Worm (Caenorhabditis elegans): ENCODE results near the gene pam-1.
A peak's percentile ranks its signal among the peaks of the same experiment; 100 is the strongest.

Gene pam-1

ce11 chrIV:7550445-7550844, at the start of gene pam-1:
TSS of gene pam-1 (minus strand) at chrIV:7550812.
- no peak for TF ChIP-seq daf-16 (GFP tag; optimal IDR thresholded peaks at IDR 0.05)
- peak; percentile 64 for TF ChIP-seq daf-16 (tag; optimal IDR thresholded peaks at IDR 0.05)
- peak; percentile 25; the same call in 1 of the 2 replicates for TF ChIP-seq dmd-6 (GFP tag; IDR thresholded peaks at IDR 0.05)
- no peak for TF ChIP-seq dpl-1 (GFP tag; optimal IDR thresholded peaks at IDR 0.05)
- TF ChIP-seq Y75B8A.6 (GFP tag; IDR thresholded peaks at IDR 0.05): no peak
- peak; percentile 3 for TF ChIP-seq hlh-11 (tag; optimal IDR thresholded peaks at IDR 0.05)
- TF ChIP-seq dve-1 (tag; optimal IDR thresholded peaks at IDR 0.05; ENCODE audit: insufficient read depth): peak; percentile 43
- peak; percentile 49 for TF ChIP-seq F49E8.2 (tag; optimal IDR thresholded peaks at IDR 0.05; ENCODE audit: borderline replicate concordance)
- no peak for TF ChIP-seq nhr-28 (tag; optimal IDR thresholded peaks at IDR 0.05)
- 0 out of 2 replicates have a peak, but pooled peaks have one; percentile 29 for TF ChIP-seq php-3 (GFP tag; IDR thresholded peaks at IDR 0.05)

DNA sequence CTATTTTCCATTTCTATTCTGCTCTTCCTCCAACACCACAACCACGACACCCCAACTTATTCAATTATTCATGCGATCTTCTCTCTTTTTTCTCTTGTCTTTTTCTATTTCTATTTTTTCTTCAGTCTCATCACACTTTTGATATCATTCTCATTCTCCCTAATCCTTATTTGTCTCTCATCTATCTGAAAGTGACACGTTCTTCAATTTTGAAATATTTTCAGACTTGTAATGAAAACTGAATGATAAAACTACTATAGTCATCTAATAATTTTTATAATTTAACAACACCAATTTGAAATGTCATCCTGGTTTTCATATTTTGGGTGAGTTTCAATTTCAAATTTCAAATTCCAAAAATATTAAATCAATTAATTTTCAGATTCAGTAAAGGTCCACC, 38.0 kb upstream of the pam-1 start, which contains the start of gene cla-1:
cla-1 (plus strand) TSS at position 301 of the 400 bp plus-strand sequence.
- TF ChIP-seq ama-1 (optimal IDR thresholded peaks at IDR 0.05) (no peak), unc-62 (GFP tag; optimal IDR thresholded peaks at IDR 0.05 in 1 of 2) (peak in 1 of 2 experiments; percentile 61), unc-62 (tag; optimal IDR thresholded peaks at IDR 0.05) (no peak), tag-97 (GFP tag; IDR thresholded peaks at IDR 0.05) (no peak)

- no peak for TF ChIP-seq mxl-3 (GFP tag; optimal IDR thresholded peaks at IDR 0.05)
- TF ChIP-seq fkh-10 (GFP tag; optimal IDR thresholded peaks at IDR 0.05): peak; percentile 50
- TF ChIP-seq ces-1 (GFP tag; optimal IDR thresholded peaks at IDR 0.05): peak; percentile 61
These were observed 36.4 kb upstream of the pam-1 start for ce11 chrIV:7586972-7587371.

DNA sequence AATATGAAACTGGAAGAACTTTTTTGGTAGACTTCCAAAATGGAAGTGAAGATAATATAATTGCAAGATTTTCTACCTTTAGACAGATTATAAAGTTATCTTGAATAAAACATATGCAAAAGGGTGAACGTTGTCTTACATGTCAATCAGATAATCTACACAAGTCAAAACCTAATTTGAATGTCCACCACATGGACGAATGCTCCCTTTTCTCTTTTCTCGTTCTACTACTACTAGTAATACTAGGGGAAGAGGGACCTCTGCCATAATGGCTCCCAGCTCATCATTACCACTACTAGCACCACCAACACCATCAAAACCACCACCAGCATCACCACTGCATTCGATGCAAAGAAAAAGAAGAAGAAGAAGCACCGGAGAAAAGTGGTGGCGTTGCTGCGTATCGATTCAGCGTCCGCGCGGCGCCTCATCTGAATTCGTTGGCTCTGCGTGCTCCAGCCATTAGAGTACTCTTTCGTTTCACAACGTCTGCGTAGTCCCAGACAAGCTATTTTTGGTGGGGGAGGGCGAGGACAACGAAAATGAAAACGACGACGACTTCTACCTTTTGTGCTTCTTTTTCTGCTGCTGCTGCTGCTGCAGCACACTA, 34.8 kb upstream of the pam-1 start:
- TF ChIP-seq dve-1 (tag; optimal IDR thresholded peaks at IDR 0.05; ENCODE audit: insufficient read depth) (no peak), hmg-1.1 (GFP tag; IDR thresholded peaks at IDR 0.05) (peak; percentile 39; the same call in 1 of the 2 replicates), mes-2 (tag; optimal IDR thresholded peaks at IDR 0.05; ENCODE audit: poor library complexity, severe bottlenecking) (no peak), lin-39 (tag; optimal IDR thresholded peaks at IDR 0.05) (no peak), F10B5.3 (tag; optimal IDR thresholded peaks at IDR 0.05) (no peak), aha-1 (tag) (peak; percentile 86), cey-2 (tag; optimal IDR thresholded peaks at IDR 0.05; ENCODE audit: borderline replicate concordance, insufficient read depth) (no peak), snpc-1.2 (GFP tag; IDR thresholded peaks at IDR 0.05) (no peak), nhr-25 (tag; optimal IDR thresholded peaks at IDR 0.05; ENCODE audit: borderline replicate concordance, insufficient read depth) (no peak), aly-2 (tag; optimal IDR thresholded peaks at IDR 0.05) (no peak)

- peak; percentile 81 for TF ChIP-seq snpc-1.2 (GFP tag; IDR thresholded peaks at IDR 0.05)
- peak; percentile 79 for TF ChIP-seq dpl-1 (GFP tag; optimal IDR thresholded peaks at IDR 0.05)
- TF ChIP-seq lin-13 (GFP tag; optimal IDR thresholded peaks at IDR 0.05): peak; percentile 91
- TF ChIP-seq T20F7.1 (GFP tag; optimal IDR thresholded peaks at IDR 0.05): peak; percentile 98
- no peak for TF ChIP-seq lim-7 (GFP tag; IDR thresholded peaks at IDR 0.05)
- TF ChIP-seq jun-1 (tag; optimal IDR thresholded peaks at IDR 0.05): peak; percentile 31
- TF ChIP-seq nhr-77 (tag; optimal IDR thresholded peaks at IDR 0.05): peak; percentile 52
- TF ChIP-seq rbr-2 (tag; optimal IDR thresholded peaks at IDR 0.05): peak; percentile 78
- no peak; the same call in 1 of the 2 replicates for TF ChIP-seq Y48G9A.11 (GFP tag; IDR thresholded peaks at IDR 0.05)
- peak; percentile 84 for TF ChIP-seq lin-38 (GFP tag; IDR thresholded peaks at IDR 0.05)
- no peak for TF ChIP-seq Y105C5A.15 (GFP tag; IDR thresholded peaks at IDR 0.05)
- peak; percentile 59 for TF ChIP-seq ces-1 (GFP tag; optimal IDR thresholded peaks at IDR 0.05)
- peak; percentile 84 for TF ChIP-seq arid-1 (GFP tag; conservative IDR thresholded peaks at IDR 0.05)
- TF ChIP-seq dve-1 (tag; optimal IDR thresholded peaks at IDR 0.05; ENCODE audit: insufficient read depth): peak; percentile 91
- peak in 1 of 2 experiments; percentile 64 for TF ChIP-seq unc-62 (GFP tag; optimal IDR thresholded peaks at IDR 0.05 in 1 of 2)
- TF ChIP-seq unc-62 (tag; optimal IDR thresholded peaks at IDR 0.05): no peak
- no peak for TF ChIP-seq ceh-32 (tag; optimal IDR thresholded peaks at IDR 0.05; ENCODE audit: poor library complexity)
- TF ChIP-seq ceh-62 (tag; optimal IDR thresholded peaks at IDR 0.05): no peak
- peak in 1 of 2 experiments; percentile 24 for TF ChIP-seq daf-16 (GFP tag; optimal IDR thresholded peaks at IDR 0.05)
- peak; percentile 76 for TF ChIP-seq daf-16 (tag; optimal IDR thresholded peaks at IDR 0.05)
- peak; percentile 82 for TF ChIP-seq hmg-1.1 (GFP tag; IDR thresholded peaks at IDR 0.05)
- TF ChIP-seq nhr-25 (tag; optimal IDR thresholded peaks at IDR 0.05; ENCODE audit: borderline replicate concordance, insufficient read depth): peak; percentile 24
- TF ChIP-seq hlh-30 (tag; optimal IDR thresholded peaks at IDR 0.05; ENCODE audit: insufficient read depth): peak; percentile 84
- TF ChIP-seq mep-1 (tag; optimal IDR thresholded peaks at IDR 0.05): peak; percentile 91
These were observed 29.5 kb upstream of the pam-1 start, which contains the start of the genes cec-5 and nol-10 for ce11 chrIV:7580062-7580614. TSS of gene cec-5 (minus strand) at chrIV:7580112. TSS of gene nol-10 (plus strand) at chrIV:7580597.
